Worm (Caenorhabditis elegans): ENCODE results near the gene pxl-1.

DNA sequence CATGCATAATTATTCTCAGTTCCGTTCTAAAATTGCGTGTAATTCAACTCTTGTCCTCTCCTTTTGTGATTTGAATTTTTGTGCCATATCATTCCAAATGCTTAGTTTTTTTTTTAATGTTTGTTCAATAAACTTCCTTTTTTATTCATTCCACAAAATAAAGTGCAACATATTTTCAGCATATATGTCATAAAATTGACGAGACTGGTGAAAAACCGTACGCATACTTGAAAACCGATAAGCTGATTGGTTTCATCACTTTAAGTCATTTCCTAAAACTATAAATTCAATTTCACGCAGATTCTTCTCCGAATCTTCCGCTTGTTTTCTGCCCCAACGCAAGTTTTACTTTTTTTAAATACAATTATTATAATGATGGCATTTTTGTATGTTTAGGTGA is 36.8 kb downstream of the pxl-1 start, which contains the start of gene dpf-4:
- no peak for TF ChIP-seq fos-1 (tag; optimal IDR thresholded peaks at IDR 0.05)
- TF ChIP-seq lsy-2 (tag; optimal IDR thresholded peaks at IDR 0.05) = no peak
